Fruit fly (Drosophila melanogaster) whole organism, embryonic: ENCODE measurements around the gene CG18810.
A peak's percentile ranks its signal among the peaks of the same experiment; 100 is the strongest.

Experiments used
- Ada2b ChIP-seq: fragments of 200-800 bp; sonication (Bioruptor generic); IDR thresholded peaks from 2 replicates; pipeline ENCODE4 v1.3.6; 2022; ENCODE audit warnings: missing biosample characterization, missing genetic modification characterization
- BEAF-32 ChIP-seq: fragments of 200-800 bp; sonication (Bioruptor generic); optimal IDR thresholded peaks from 3 replicates; lab custom pipeline; 2017; ENCODE audit warnings: missing biosample characterization, missing genetic modification characterization, mild to moderate bottlenecking, moderate library complexity, missing genetic modification reagents
- CG10274 ChIP-seq: fragments of 200-800 bp; sonication (Bioruptor generic); optimal IDR thresholded peaks from 3 replicates; lab custom pipeline; 2017; ENCODE audit warnings: missing biosample characterization, mild to moderate bottlenecking, missing genetic modification characterization
- CG1233 ChIP-seq: fragments of 200-800 bp; sonication (Bioruptor generic); optimal IDR thresholded peaks from 4 replicates; lab custom pipeline; 2018; ENCODE audit warnings: missing biosample characterization, mild to moderate bottlenecking, missing genetic modification characterization
- CG14965 ChIP-seq: fragments of 200-800 bp; sonication (Bioruptor generic); optimal IDR thresholded peaks from 2 replicates; lab custom pipeline; 2016; ENCODE audit warnings: missing biosample characterization, missing genetic modification characterization, borderline replicate concordance
- CG15601 ChIP-seq: fragments of 200-800 bp; sonication (Bioruptor generic); optimal IDR thresholded peaks from 3 replicates; lab custom pipeline; 2019; ENCODE audit warnings: missing biosample characterization, mild to moderate bottlenecking, missing genetic modification characterization, moderate library complexity
- CG1602 ChIP-seq: fragments of 200-800 bp; sonication (Bioruptor generic); optimal IDR thresholded peaks from 3 replicates; lab custom pipeline; 2016; ENCODE audit warnings: missing biosample characterization, missing genetic modification characterization
- CG1647 ChIP-seq: fragments of 200-800 bp; sonication (Bioruptor generic); optimal IDR thresholded peaks from 3 replicates; lab custom pipeline; 2016; ENCODE audit warnings: missing biosample characterization, missing genetic modification characterization
- CG6175 ChIP-seq: fragments of 200-800 bp; sonication (Bioruptor generic); IDR thresholded peaks from 3 replicates; pipeline ENCODE4 v1.3.6; 2022; ENCODE audit warnings: missing biosample characterization, missing genetic modification characterization
- CG6272 ChIP-seq: fragments of 200-800 bp; sonication (Bioruptor generic); IDR thresholded peaks from 2 replicates; pipeline ENCODE4 v1.3.6; 2022; ENCODE audit warnings: missing biosample characterization, missing genetic modification characterization
- Camta ChIP-seq: fragments of 200-800 bp; sonication (Bioruptor generic); optimal IDR thresholded peaks from 2 replicates; lab custom pipeline; 2016; ENCODE audit warnings: missing biosample characterization, missing genetic modification characterization
- D19A ChIP-seq: fragments of 200-800 bp; optimal IDR thresholded peaks from 3 replicates; lab custom pipeline; 2019; ENCODE audit warnings: missing biosample characterization, mild to moderate bottlenecking, missing genetic modification characterization, moderate library complexity
- D19B ChIP-seq: fragments of 200-800 bp; sonication (Bioruptor generic); optimal IDR thresholded peaks from 2 replicates; lab custom pipeline; 2017; ENCODE audit warnings: missing biosample characterization, mild to moderate bottlenecking, missing genetic modification characterization
- Dip2 ChIP-seq: fragments of 200-800 bp; sonication (Bioruptor generic); IDR thresholded peaks from 2 replicates; pipeline ENCODE4 v1.3.6; 2022; ENCODE audit warnings: missing biosample characterization, missing genetic modification characterization
- Drgx ChIP-seq: fragments of 200-800 bp; sonication (Bioruptor generic); IDR thresholded peaks from 2 replicates; pipeline ENCODE4 v1.3.6; 2022; ENCODE audit warnings: missing biosample characterization, missing genetic modification characterization
- ERR ChIP-seq: fragments of 200-800 bp; sonication (Bioruptor generic); optimal IDR thresholded peaks from 2 replicates; lab custom pipeline; 2016; ENCODE audit warnings: missing biosample characterization, missing genetic modification characterization
- Eip74EF ChIP-seq, 2 experiments: fragments of 200-800 bp in 1 of 2; fragments of >200 bp in 1 of 2; sonication (Bioruptor generic) in 1 of 2; optimal IDR thresholded peaks; 2 replicates each; lab custom pipeline; 2017 to 2019; ENCODE audit warnings: missing biosample characterization in 2 of 2, missing genetic modification characterization in 2 of 2, mild to moderate bottlenecking in 1 of 2, moderate library complexity in 1 of 2
- H2.0 ChIP-seq: fragments of 200-800 bp; sonication (Bioruptor generic); IDR thresholded peaks from 2 replicates; pipeline ENCODE4 v1.3.6; 2022; ENCODE audit warnings: missing biosample characterization, missing genetic modification characterization
- Lim3 ChIP-seq: fragments of 200-800 bp; sonication (Bioruptor generic); IDR thresholded peaks from 2 replicates; pipeline ENCODE4 v1.3.6; 2022; ENCODE audit warnings: missing biosample characterization, missing genetic modification characterization
- Mad ChIP-seq: fragments of 200-800 bp; sonication (Bioruptor generic); optimal IDR thresholded peaks from 2 replicates; lab custom pipeline; 2016; ENCODE audit warnings: missing biosample characterization, missing genetic modification characterization
- Med ChIP-seq: fragments of 200-800 bp; sonication (Bioruptor generic); peaks from one replicate; lab custom pipeline; 2016; ENCODE audit warnings: missing biosample characterization, missing genetic modification characterization, mild to moderate bottlenecking, inconsistent platforms, moderate library complexity
- NC2α ChIP-seq: fragments of 200-800 bp; sonication (Bioruptor generic); optimal IDR thresholded peaks from 2 replicates; lab custom pipeline; 2016; ENCODE audit warnings: missing biosample characterization, missing genetic modification characterization
- Rfx ChIP-seq: fragments of 200-800 bp; sonication (Bioruptor generic); IDR thresholded peaks from 2 replicates; pipeline ENCODE4 v1.3.6; 2022; ENCODE audit warnings: missing biosample characterization, missing genetic modification characterization
- Side ChIP-seq: fragments of 200-800 bp; sonication (Bioruptor generic); optimal IDR thresholded peaks from 2 replicates; lab custom pipeline; 2016; ENCODE audit warnings: missing biosample characterization, missing genetic modification characterization
- Sin3A ChIP-seq: fragments of >200 bp; optimal IDR thresholded peaks from 2 replicates; lab custom pipeline; 2018
- Spps ChIP-seq: fragments of 200-800 bp; sonication (Bioruptor generic); optimal IDR thresholded peaks from 2 replicates; lab custom pipeline; 2018; ENCODE audit warnings: missing biosample characterization, mild to moderate bottlenecking, missing genetic modification characterization
- Xrp1 ChIP-seq: fragments of 200-800 bp; sonication (Bioruptor generic); IDR thresholded peaks from 2 replicates; pipeline ENCODE4 v1.3.6; 2022; ENCODE audit warnings: missing biosample characterization, missing genetic modification characterization
- ac ChIP-seq: fragments of 200-800 bp; sonication (Bioruptor generic); optimal IDR thresholded peaks from 3 replicates; lab custom pipeline; 2017; ENCODE audit warnings: missing biosample characterization, mild to moderate bottlenecking, missing genetic modification characterization
- bsh ChIP-seq, 2 experiments: fragments of 200-800 bp; sonication (Bioruptor generic); optimal IDR thresholded peaks; 2 replicates each; lab custom pipeline; 2017 to 2018; ENCODE audit warnings: mild to moderate bottlenecking in 2 of 2, missing biosample characterization in 2 of 2, missing genetic modification characterization in 2 of 2, moderate library complexity in 1 of 2
- crol ChIP-seq: fragments of 200-800 bp; sonication (Bioruptor generic); IDR thresholded peaks from 2 replicates; pipeline ENCODE4 v1.3.6; 2022; ENCODE audit warnings: missing biosample characterization, missing genetic modification characterization
- cwo ChIP-seq: fragments of 200-800 bp; sonication (Bioruptor generic); optimal IDR thresholded peaks from 3 replicates; lab custom pipeline; 2017; ENCODE audit warnings: missing biosample characterization, missing genetic modification characterization, mild to moderate bottlenecking, moderate library complexity, missing genetic modification reagents
- fd3F ChIP-seq: fragments of 200-800 bp; sonication (Bioruptor generic); optimal IDR thresholded peaks from 2 replicates; lab custom pipeline; 2018; ENCODE audit warnings: missing biosample characterization, mild to moderate bottlenecking, missing genetic modification characterization, moderate library complexity
- grn ChIP-seq: fragments of 200-800 bp; sonication (Bioruptor generic); optimal IDR thresholded peaks from 3 replicates; lab custom pipeline; 2017; ENCODE audit warnings: missing biosample characterization, missing genetic modification characterization
- hbn ChIP-seq: fragments of 200-800 bp; sonication (Bioruptor generic); IDR thresholded peaks from 2 replicates; pipeline ENCODE4 v1.3.6; 2022; ENCODE audit warnings: missing biosample characterization, missing genetic modification characterization; ENCODE audit not compliant: partially characterized antibody
- kah ChIP-seq: fragments of 200-800 bp; sonication (Bioruptor generic); optimal IDR thresholded peaks from 2 replicates; lab custom pipeline; 2018; ENCODE audit warnings: missing biosample characterization, mild to moderate bottlenecking, missing genetic modification characterization
- klu ChIP-seq: fragments of 200-800 bp; sonication (Bioruptor generic); IDR thresholded peaks from 2 replicates; pipeline ENCODE4 v1.3.6; 2022; ENCODE audit warnings: missing biosample characterization, missing genetic modification characterization
- p53 ChIP-seq: fragments of 200-800 bp; sonication (Bioruptor generic); optimal IDR thresholded peaks from 2 replicates; lab custom pipeline; 2016; ENCODE audit warnings: missing biosample characterization, missing genetic modification characterization
- phol ChIP-seq: fragments of 200-800 bp; sonication (Bioruptor generic); optimal IDR thresholded peaks from 3 replicates; lab custom pipeline; 2018; ENCODE audit warnings: missing biosample characterization, mild to moderate bottlenecking, missing genetic modification characterization, moderate library complexity
- prd ChIP-seq, 3 experiments: fragments of >200 bp in 2 of 3; fragments of 200-800 bp in 1 of 3; sonication (Bioruptor generic) in 1 of 3; optimal IDR thresholded peaks in 2 of 3; IDR thresholded peaks in 1 of 3; 2 replicates in 2 of 3; 3 replicates in 1 of 3; pipeline versions ENCODE4 v1.3.6 to Lab custom; 2017 to 2022; ENCODE audit warnings: missing biosample characterization in 1 of 3, missing genetic modification characterization in 1 of 3
- pros ChIP-seq: fragments of 200-800 bp; sonication (Bioruptor generic); optimal IDR thresholded peaks from 3 replicates; lab custom pipeline; 2019; ENCODE audit warnings: missing biosample characterization, mild to moderate bottlenecking, missing genetic modification characterization, moderate library complexity
- rib ChIP-seq: fragments of 200-800 bp; sonication (Bioruptor generic); IDR thresholded peaks from 2 replicates; pipeline ENCODE4 v1.3.6; 2022; ENCODE audit warnings: missing biosample characterization, missing genetic modification characterization
- row ChIP-seq: fragments of 200-800 bp; sonication (Bioruptor generic); IDR thresholded peaks from 3 replicates; pipeline ENCODE4 v1.3.6; 2022; ENCODE audit warnings: missing biosample characterization, missing genetic modification characterization
- salm ChIP-seq: fragments of 200-800 bp; sonication (Bioruptor generic); optimal IDR thresholded peaks from 2 replicates; lab custom pipeline; 2018; ENCODE audit warnings: missing biosample characterization, mild to moderate bottlenecking, missing genetic modification characterization
- sens ChIP-seq: fragments of 200-800 bp; sonication (Bioruptor generic); peaks from one replicate; lab custom pipeline; 2016; ENCODE audit warnings: missing biosample characterization, missing genetic modification characterization
- slbo ChIP-seq: fragments of 200-800 bp; sonication (Bioruptor generic); IDR thresholded peaks from 2 replicates; pipeline ENCODE4 v1.3.6; 2022; ENCODE audit warnings: missing biosample characterization, missing genetic modification characterization
- slou ChIP-seq: fragments of 200-800 bp; sonication (Bioruptor generic); optimal IDR thresholded peaks from 3 replicates; lab custom pipeline; 2016; ENCODE audit warnings: missing biosample characterization, missing genetic modification characterization
- sob ChIP-seq: fragments of 200-800 bp; sonication (Bioruptor generic); IDR thresholded peaks from 2 replicates; pipeline ENCODE4 v1.3.6; 2022; ENCODE audit warnings: missing biosample characterization, missing genetic modification characterization
- zfh2 ChIP-seq: fragments of 200-800 bp; sonication (Bioruptor generic); optimal IDR thresholded peaks from 2 replicates; lab custom pipeline; 2016; ENCODE audit warnings: missing biosample characterization, missing genetic modification characterization

Gene CG18810

dm6 chr2L:20656110-20656509 lies 7.4 kb downstream of the CG18810 start, which contains the start of the genes brun and CG2614 (continued):
- TF ChIP-seq Lim3 (GFP tag; lab: Robert Waterston, UW) (no peak), NC2α (GFP tag; lab: Kevin White, UChicago) (peak; percentile 14), salm (tag; lab: Kevin White, UChicago) (no peak), CG14965 (GFP tag; lab: Kevin White, UChicago) (no peak), crol (GFP tag; lab: Robert Waterston, UW) (peak; percentile 49), rib (GFP tag; lab: Robert Waterston, UW) (peak; percentile 70; the same call in 1 of the 2 replicates), CG6272 (GFP tag; lab: Robert Waterston, UW) (peak; percentile 82), Spps (tag; lab: Kevin White, UChicago) (peak; percentile 30), ERR (GFP tag; lab: Kevin White, UChicago) (no peak), Side (GFP tag; lab: Kevin White, UChicago) (peak; percentile 73), phol (tag; lab: Kevin White, UChicago) (peak; percentile 81), CG1602 (GFP tag; lab: Kevin White, UChicago) (peak; percentile 77), slou (GFP tag; lab: Kevin White, UChicago) (no peak), CG1233 (no peak)

- TF ChIP-seq sens: peak; percentile 72
- no peak for TF ChIP-seq ac (GFP tag; lab: Kevin White, UChicago)
- no peak for TF ChIP-seq Sin3A (lab: Kevin White, UChicago)
- TF ChIP-seq Drgx: 0 out of 2 replicates have a peak, but pooled peaks have one; percentile 12
- TF ChIP-seq CG6175 (GFP tag; lab: Robert Waterston, UW): no peak
- TF ChIP-seq sob: no peak
- TF ChIP-seq Dip2: no peak
- TF ChIP-seq D19B (GFP tag; lab: Kevin White, UChicago): no peak
- no peak for TF ChIP-seq grn (GFP tag; lab: Kevin White, UChicago)
- TF ChIP-seq fd3F: no peak
- no peak for TF ChIP-seq hbn (GFP tag; lab: Robert Waterston, UW)
- no peak for TF ChIP-seq zfh2
- TF ChIP-seq Ada2b (GFP tag; lab: Robert Waterston, UW): 0 out of 2 replicates have a peak, but pooled peaks have one; percentile 14
- TF ChIP-seq slbo (GFP tag; lab: Robert Waterston, UW): 0 out of 2 replicates have a peak, but pooled peaks have one; percentile 37
- TF ChIP-seq kah (GFP tag; lab: Kevin White, UChicago): no peak
- TF ChIP-seq CG15601: no peak
- no peak for TF ChIP-seq p53 (GFP tag; lab: Kevin White, UChicago)
- no peak for TF ChIP-seq prd (optimal IDR thresholded peaks at IDR 0.05; lab: Kevin White, UChicago)
- peak; percentile 24; the same call in 1 of the 3 replicates for TF ChIP-seq prd (GFP tag; IDR thresholded peaks at IDR 0.05; lab: Robert Waterston, UW)
- no peak for TF ChIP-seq bsh (GFP tag; optimal IDR thresholded peaks at IDR 0.05; lab: Kevin White, UChicago)
- TF ChIP-seq cwo: no peak
- no peak for TF ChIP-seq klu (GFP tag; lab: Robert Waterston, UW)
- TF ChIP-seq H2.0 (GFP tag; lab: Robert Waterston, UW): no peak
- TF ChIP-seq Mad (GFP tag; lab: Kevin White, UChicago): no peak
- peak; percentile 55 for TF ChIP-seq Med
- no peak for TF ChIP-seq CG1647 (GFP tag; lab: Kevin White, UChicago)
- TF ChIP-seq BEAF-32 (GFP tag; lab: Kevin White, UChicago): no peak
- no peak for TF ChIP-seq CG10274 (GFP tag; lab: Kevin White, UChicago)
- no peak for TF ChIP-seq Eip74EF (GFP tag; optimal IDR thresholded peaks at IDR 0.05; lab: Kevin White, UChicago)
- no peak for TF ChIP-seq D19A
- peak; percentile 23; the same call in 1 of the 3 replicates for TF ChIP-seq row
- TF ChIP-seq pros (GFP tag; lab: Kevin White, UChicago): no peak
- TF ChIP-seq Camta: no peak
- peak; percentile 19; the same call in 1 of the 2 replicates for TF ChIP-seq Xrp1 (GFP tag; lab: Robert Waterston, UW)
- TF ChIP-seq Rfx (GFP tag; lab: Robert Waterston, UW): peak; percentile 25; the same call in 1 of the 2 replicates
These were observed 12.4 kb downstream of the CG18810 start for dm6 chr2L:20661071-20661470.
